Fruit fly (Drosophila melanogaster): ENCODE results near the gene CG6179.

The CG6179 gene

dm6 chrX:18368644-18368998 lies 11.3 kb upstream of the CG6179 start (continued):
- TF ChIP-seq Sox102F (GFP tag; optimal IDR thresholded peaks at IDR 0.05) (no peak), achi (GFP tag; optimal IDR thresholded peaks at IDR 0.05) (no peak), CG34406 (GFP tag; optimal IDR thresholded peaks at IDR 0.05) (no peak), CG10631 (GFP tag; optimal IDR thresholded peaks at IDR 0.05) (no peak), acj6 (GFP tag; optimal IDR thresholded peaks at IDR 0.05) (no peak), cyc (GFP tag; optimal IDR thresholded peaks at IDR 0.05) (no peak), pdm3 (GFP tag; optimal IDR thresholded peaks at IDR 0.05) (no peak), lz (GFP tag; optimal IDR thresholded peaks at IDR 0.05) (no peak)

- TF ChIP-seq CG16779 (tag; optimal IDR thresholded peaks at IDR 0.05), result no peak
- no peak for TF ChIP-seq Sox15 (GFP tag; optimal IDR thresholded peaks at IDR 0.05)
- TF ChIP-seq CG6792 (GFP tag; optimal IDR thresholded peaks at IDR 0.05), result no peak
These were observed 10.1 kb upstream of the CG6179 start for dm6 chrX:18369767-18370166.

dm6 chrX:18370775-18371735 lies 8.8 kb upstream of the CG6179 start:
- peak; percentile 19 for TF ChIP-seq CG11762 (GFP tag; optimal IDR thresholded peaks at IDR 0.05; ENCODE audit: insufficient read depth)
- peak; percentile 68 for TF ChIP-seq Eip93F (GFP tag; optimal IDR thresholded peaks at IDR 0.05)
- TF ChIP-seq CG9139 (GFP tag; optimal IDR thresholded peaks at IDR 0.05), result peak; percentile 92
- no peak for TF ChIP-seq CG3919 (GFP tag; optimal IDR thresholded peaks at IDR 0.05)
- no peak for TF ChIP-seq CG32006 (GFP tag; optimal IDR thresholded peaks at IDR 0.05)
- TF ChIP-seq CG8119 (GFP tag; IDR thresholded peaks at IDR 0.05), result peak; percentile 85
- TF ChIP-seq Eip75B (GFP tag; optimal IDR thresholded peaks at IDR 0.05), result no peak
- peak; percentile 61 for TF ChIP-seq topi (GFP tag; optimal IDR thresholded peaks at IDR 0.05)
- peak; percentile 12 for TF ChIP-seq cyc (GFP tag; optimal IDR thresholded peaks at IDR 0.05)
- peak; percentile 63 for TF ChIP-seq CG34406 (GFP tag; optimal IDR thresholded peaks at IDR 0.05)
- TF ChIP-seq CG11294 (GFP tag; IDR thresholded peaks at IDR 0.05), result peak; percentile 33; the same call in 1 of the 2 replicates
- TF ChIP-seq Sox102F (GFP tag; optimal IDR thresholded peaks at IDR 0.05), result no peak
- peak; percentile 92 for TF ChIP-seq CG6163 (GFP tag; IDR thresholded peaks at IDR 0.05)
- peak; percentile 84 for TF ChIP-seq CG6854 (GFP tag; optimal IDR thresholded peaks at IDR 0.05)
- TF ChIP-seq OdsH (GFP tag; optimal IDR thresholded peaks at IDR 0.05), result no peak
- 0 out of 2 replicates have a peak, but pooled peaks have one; percentile 40 for TF ChIP-seq Gug (GFP tag; IDR thresholded peaks at IDR 0.05)
- TF ChIP-seq net (GFP tag; optimal IDR thresholded peaks at IDR 0.05), result peak; percentile 66
- TF ChIP-seq Blimp-1 (GFP tag; optimal IDR thresholded peaks at IDR 0.05), result peak; percentile 67
- no peak for TF ChIP-seq Met (GFP tag; optimal IDR thresholded peaks at IDR 0.05)
- TF ChIP-seq Hr39 (GFP tag; optimal IDR thresholded peaks at IDR 0.05), result peak; percentile 11
- TF ChIP-seq Sox14 (GFP tag; optimal IDR thresholded peaks at IDR 0.05), result peak; percentile 59
- peak; percentile 37 for TF ChIP-seq CG6792 (GFP tag; optimal IDR thresholded peaks at IDR 0.05)
- TF ChIP-seq Eip78C (GFP tag), result peak; percentile 80
- peak; percentile 72 for TF ChIP-seq CG10669 (GFP tag; optimal IDR thresholded peaks at IDR 0.05)
- TF ChIP-seq CG1621 (tag; optimal IDR thresholded peaks at IDR 0.05), result peak; percentile 80
- no peak for TF ChIP-seq Hr38 (GFP tag; optimal IDR thresholded peaks at IDR 0.05)
- peak; percentile 81 for TF ChIP-seq vri (GFP tag; optimal IDR thresholded peaks at IDR 0.05)
- TF ChIP-seq eg (GFP tag; IDR thresholded peaks at IDR 0.05), result peak; percentile 91
- peak; percentile 51 for TF ChIP-seq achi (GFP tag; optimal IDR thresholded peaks at IDR 0.05)
- TF ChIP-seq fkh (GFP tag; optimal IDR thresholded peaks at IDR 0.05), result peak; percentile 86
- peak; percentile 56 for TF ChIP-seq esn (GFP tag; optimal IDR thresholded peaks at IDR 0.05)
- TF ChIP-seq spab (GFP tag; optimal IDR thresholded peaks at IDR 0.05), result peak; percentile 82
- TF ChIP-seq CG8319 (GFP tag; optimal IDR thresholded peaks at IDR 0.05), result peak; percentile 21
- TF ChIP-seq CG31627 (GFP tag; optimal IDR thresholded peaks at IDR 0.05), result no peak
- peak; percentile 51 for TF ChIP-seq fd59A (GFP tag; optimal IDR thresholded peaks at IDR 0.05)
- no peak for TF ChIP-seq CG10631 (GFP tag; optimal IDR thresholded peaks at IDR 0.05)
- TF ChIP-seq acj6 (GFP tag; optimal IDR thresholded peaks at IDR 0.05), result no peak
- peak; percentile 51 for TF ChIP-seq dac (GFP tag; optimal IDR thresholded peaks at IDR 0.05)
- TF ChIP-seq fd85E (GFP tag; optimal IDR thresholded peaks at IDR 0.05), result no peak
- TF ChIP-seq CG6808 (GFP tag; optimal IDR thresholded peaks at IDR 0.05), result peak; percentile 93
- peak; percentile 96 to 97 for TF ChIP-seq ss (GFP tag; optimal IDR thresholded peaks at IDR 0.05)
